Worm (Caenorhabditis elegans): Measurements from ENCODE around the gene srh-248.

Gene srh-248

ce11 chrV:2943859-2944258 is 11.4 kb downstream of the srh-248 start, which contains the start of gene srw-137:
srw-137 (minus strand) TSS chrV:2943959.
- TF ChIP-seq tbx-2 (tag; optimal IDR thresholded peaks at IDR 0.05) (no peak), unc-86 (tag; optimal IDR thresholded peaks at IDR 0.05) (no peak), elt-2 (tag; optimal IDR thresholded peaks at IDR 0.05) (no peak), F13H6.1 (tag; optimal IDR thresholded peaks at IDR 0.05) (no peak), sdc-2 (tag; optimal IDR thresholded peaks at IDR 0.05) (no peak), ref-2 (tag; optimal IDR thresholded peaks at IDR 0.05) (no peak), ceh-24 (tag; optimal IDR thresholded peaks at IDR 0.05) (no peak), unc-55 (GFP tag; optimal IDR thresholded peaks at IDR 0.05) (no peak)

DNA sequence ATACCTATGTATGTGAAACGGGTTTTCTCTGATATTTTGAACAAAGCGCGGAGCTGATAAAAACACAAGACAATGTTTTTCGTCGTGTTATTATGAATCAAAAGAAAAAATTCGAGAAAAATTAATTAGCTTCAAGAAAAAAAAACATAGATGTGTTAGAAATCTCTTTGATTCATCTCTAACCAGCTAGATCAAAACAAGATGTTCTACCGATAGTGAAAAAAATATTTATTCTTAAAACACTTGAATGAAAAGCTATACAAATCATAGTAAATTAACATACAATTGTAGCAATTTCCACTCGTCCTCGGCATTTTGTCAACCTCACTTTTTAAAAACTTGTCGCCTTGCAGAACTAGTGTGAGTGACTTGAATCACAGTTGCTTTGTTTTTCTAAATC is 13.0 kb downstream of the srh-248 start:
- TF ChIP-seq ceh-34 (tag; optimal IDR thresholded peaks at IDR 0.05): no peak

DNA sequence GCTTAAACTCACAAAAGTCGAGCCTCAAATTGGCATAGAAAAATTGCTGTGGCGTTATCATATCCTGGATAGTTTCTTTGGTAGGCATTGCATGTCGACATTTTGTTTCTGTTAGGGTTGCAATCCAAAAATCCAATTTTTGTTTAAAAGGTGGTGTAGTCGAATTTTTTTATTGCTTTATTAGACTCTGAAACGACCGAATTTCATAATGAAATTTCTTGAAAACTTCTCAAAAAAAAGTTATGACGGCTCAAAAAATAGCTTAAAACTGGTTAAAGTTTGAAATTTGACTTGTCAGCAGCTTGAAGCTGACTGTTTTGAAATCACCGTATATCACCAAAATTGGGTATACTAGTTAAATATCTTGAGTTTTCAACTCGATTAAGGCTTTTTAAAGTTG is 13.8 kb downstream of the srh-248 start, which contains the start of gene srw-143:
Gene srw-143 (minus strand): TSS at position 101 of the 400 bp plus-strand sequence.
- TF ChIP-seq K09A11.1 (tag; optimal IDR thresholded peaks at IDR 0.05; ENCODE audit: insufficient read depth) (no peak), ahr-1 (tag; optimal IDR thresholded peaks at IDR 0.05) (no peak), pax-1 (tag; optimal IDR thresholded peaks at IDR 0.05) (no peak), K02D7.2 (tag; optimal IDR thresholded peaks at IDR 0.05) (no peak)

DNA sequence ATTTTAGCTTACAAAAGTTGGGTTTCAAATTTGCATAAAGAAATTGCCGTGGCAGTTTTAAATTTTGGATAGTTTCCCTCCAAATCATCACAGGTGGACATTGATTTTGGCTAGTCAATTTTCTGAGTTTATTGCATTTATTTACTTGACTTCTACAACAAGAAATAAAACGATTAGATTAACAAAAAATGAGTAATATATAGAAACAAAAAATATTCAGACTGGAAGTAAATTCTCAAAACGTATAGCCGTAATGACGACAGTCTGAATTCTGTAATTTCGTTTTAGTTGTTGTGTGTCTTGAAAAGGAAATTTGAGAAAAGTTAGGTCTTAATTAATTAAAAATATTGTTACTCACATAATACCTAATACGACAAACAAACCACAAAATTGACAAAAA is 16.7 kb downstream of the srh-248 start, which contains the start of gene srw-141:
Gene srw-141 (minus strand): TSS at position 101 of the 400 bp plus-strand sequence.
- TF ChIP-seq nhr-232 (tag; optimal IDR thresholded peaks at IDR 0.05) (no peak), unc-55 (GFP tag; optimal IDR thresholded peaks at IDR 0.05) (no peak), fkh-6 (tag; optimal IDR thresholded peaks at IDR 0.05) (no peak), unc-42 (tag; optimal IDR thresholded peaks at IDR 0.05) (no peak), odd-2 (tag; optimal IDR thresholded peaks at IDR 0.05) (no peak), nfya-1 (tag; optimal IDR thresholded peaks at IDR 0.05) (no peak), che-1 (tag; optimal IDR thresholded peaks at IDR 0.05) (no peak), ets-4 (tag; optimal IDR thresholded peaks at IDR 0.05) (no peak), ceh-14 (tag; optimal IDR thresholded peaks at IDR 0.05) (no peak), sdc-2 (tag; optimal IDR thresholded peaks at IDR 0.05) (no peak), hlh-13 (GFP tag; optimal IDR thresholded peaks at IDR 0.05) (no peak), ahr-1 (tag; optimal IDR thresholded peaks at IDR 0.05) (no peak)

- TF ChIP-seq madf-2 (tag; optimal IDR thresholded peaks at IDR 0.05): no peak
- no peak for TF ChIP-seq ceh-34 (tag; optimal IDR thresholded peaks at IDR 0.05)
- TF ChIP-seq ets-4 (tag; optimal IDR thresholded peaks at IDR 0.05): no peak
- no peak for TF ChIP-seq hlh-8 (tag; optimal IDR thresholded peaks at IDR 0.05)
- TF ChIP-seq nhr-11 (tag; optimal IDR thresholded peaks at IDR 0.05): no peak
Measured at ce11 chrV:2934075-2934474, 21.2 kb downstream of the srh-248 start, which contains the start of gene srh-247. srh-247 (minus strand) TSS chrV:2934175.

DNA sequence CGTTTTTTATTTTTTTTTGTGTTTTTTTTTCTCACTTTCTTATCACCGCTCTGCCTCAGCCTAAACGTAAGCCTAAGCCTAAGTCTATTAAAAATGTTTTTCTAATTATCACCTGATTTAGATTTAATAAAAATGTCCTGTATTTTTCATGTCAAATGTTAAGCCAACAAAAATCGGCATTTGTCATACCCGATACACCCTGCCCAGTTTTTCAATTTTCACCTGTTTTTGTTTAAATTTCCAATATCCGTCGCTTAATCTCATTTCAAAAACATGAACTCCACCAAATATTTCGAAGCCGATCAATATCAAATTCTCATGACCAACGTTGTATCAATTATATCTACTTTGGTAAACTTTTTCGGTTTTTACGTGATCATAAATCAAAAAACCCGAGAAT is 24.0 kb downstream of the srh-248 start, which contains the start of gene C31B8.1:
Gene C31B8.1 (plus strand): TSS at position 301 of the 400 bp plus-strand sequence.
- no peak for TF ChIP-seq unc-3 (GFP tag; conservative IDR thresholded peaks at IDR 0.05)
- TF ChIP-seq unc-3 (tag; optimal IDR thresholded peaks at IDR 0.05): no peak
- no peak for TF ChIP-seq che-1 (tag; optimal IDR thresholded peaks at IDR 0.05)
- TF ChIP-seq K02D7.2 (tag; optimal IDR thresholded peaks at IDR 0.05): no peak
- no peak for TF ChIP-seq ceh-30 (tag; optimal IDR thresholded peaks at IDR 0.05)
- no peak for TF ChIP-seq tbx-2 (tag; optimal IDR thresholded peaks at IDR 0.05)
- TF ChIP-seq hlh-30 (tag; optimal IDR thresholded peaks at IDR 0.05; ENCODE audit: insufficient read depth): no peak
- no peak for TF ChIP-seq ttx-3 (tag; optimal IDR thresholded peaks at IDR 0.05)

- TF ChIP-seq rnt-1 (tag; optimal IDR thresholded peaks at IDR 0.05) (no peak), ceh-31 (tag; optimal IDR thresholded peaks at IDR 0.05) (no peak), unc-3 (GFP tag; conservative IDR thresholded peaks at IDR 0.05) (no peak), unc-3 (tag; optimal IDR thresholded peaks at IDR 0.05) (no peak), ttx-3 (tag; optimal IDR thresholded peaks at IDR 0.05) (no peak), fkh-6 (tag; optimal IDR thresholded peaks at IDR 0.05) (no peak), pat-9 (tag; optimal IDR thresholded peaks at IDR 0.05) (no peak), che-1 (tag; optimal IDR thresholded peaks at IDR 0.05) (no peak), C08G9.2 (tag; optimal IDR thresholded peaks at IDR 0.05) (no peak), ceh-48 (tag; optimal IDR thresholded peaks at IDR 0.05) (no peak), F13H6.1 (tag; optimal IDR thresholded peaks at IDR 0.05) (no peak), C38D4.7 (GFP tag; optimal IDR thresholded peaks at IDR 0.05) (no peak), ahr-1 (tag; optimal IDR thresholded peaks at IDR 0.05) (no peak), pros-1 (tag; optimal IDR thresholded peaks at IDR 0.05) (no peak), ceh-45 (GFP tag; IDR thresholded peaks at IDR 0.05) (no peak), unc-86 (tag; optimal IDR thresholded peaks at IDR 0.05) (no peak), ceh-14 (tag; optimal IDR thresholded peaks at IDR 0.05) (no peak), ceh-22 (tag; optimal IDR thresholded peaks at IDR 0.05) (no peak), unc-42 (tag; optimal IDR thresholded peaks at IDR 0.05) (no peak)
Measured at ce11 chrV:2929753-2930152, 25.5 kb downstream of the srh-248 start, which contains the start of gene C31B8.16. C31B8.16 (plus strand) TSS chrV:2930053.

Data from whole organism, late embryonic.